Worm (Caenorhabditis elegans): ENCODE measurements around the gene sqv-4.

- TF ChIP-seq cog-1 (tag; optimal IDR thresholded peaks at IDR 0.05) (no peak), klf-2 (GFP tag; conservative IDR thresholded peaks at IDR 0.05) (no peak), ztf-23 (GFP tag; IDR thresholded peaks at IDR 0.05) (no peak), ref-1 (GFP tag; conservative IDR thresholded peaks at IDR 0.05) (no peak)
These were observed 7.1 kb downstream of the sqv-4 start, which contains the start of gene ugt-35 for ce11 chrV:10654165-10654564.

Measured in whole organism, midembryonic.